Worm (Caenorhabditis elegans): Measurements from ENCODE around the gene crp-1.

crp-1 gene

DNA sequence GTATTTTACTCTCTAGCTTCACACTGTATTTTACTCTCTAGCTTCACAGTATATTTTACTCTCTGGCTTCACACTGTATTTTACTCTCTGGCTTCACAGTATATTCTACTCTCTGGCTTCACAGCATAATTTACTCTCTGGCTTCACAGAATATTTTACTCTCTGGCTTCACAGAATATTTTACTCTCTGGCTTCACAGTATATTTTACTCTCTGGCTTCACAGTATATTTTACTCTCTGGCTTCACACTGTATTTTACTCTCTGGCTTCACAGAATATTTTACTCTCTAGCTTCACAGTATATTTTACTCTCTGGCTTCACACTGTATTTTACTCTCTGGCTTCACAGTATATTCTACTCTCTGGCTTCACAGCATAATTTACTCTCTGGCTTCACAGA, 28.4 kb upstream of the crp-1 start:
- 0 out of 2 replicates have a peak, but pooled peaks have one; percentile 7 for TF ChIP-seq ref-1 (GFP tag; conservative IDR thresholded peaks at IDR 0.05)

DNA sequence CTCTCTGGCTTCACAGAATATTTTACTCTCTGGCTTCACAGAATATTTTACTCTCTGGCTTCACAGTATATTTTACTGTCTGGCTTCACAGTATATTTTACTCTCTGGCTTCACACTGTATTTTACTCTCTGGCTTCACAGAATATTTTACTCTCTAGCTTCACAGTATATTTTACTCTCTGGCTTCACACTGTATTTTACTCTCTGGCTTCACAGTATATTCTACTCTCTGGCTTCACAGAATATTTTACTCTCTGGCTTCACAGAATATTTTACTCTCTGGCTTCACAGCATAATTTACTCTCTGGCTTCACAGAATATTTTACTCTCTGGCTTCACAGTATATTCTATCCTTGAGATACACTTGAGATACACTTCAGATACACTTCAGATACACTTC, 28.0 kb upstream of the crp-1 start:
- TF ChIP-seq klf-2 (GFP tag; conservative IDR thresholded peaks at IDR 0.05) = peak; percentile 89
- TF ChIP-seq flt-1 (GFP tag; IDR thresholded peaks at IDR 0.05) = peak; percentile 90
- TF ChIP-seq ref-1 (GFP tag; conservative IDR thresholded peaks at IDR 0.05) = peak; percentile 61; the same call in 1 of the 2 replicates
- peak; percentile 85 for TF ChIP-seq ztf-23 (GFP tag; IDR thresholded peaks at IDR 0.05)

DNA sequence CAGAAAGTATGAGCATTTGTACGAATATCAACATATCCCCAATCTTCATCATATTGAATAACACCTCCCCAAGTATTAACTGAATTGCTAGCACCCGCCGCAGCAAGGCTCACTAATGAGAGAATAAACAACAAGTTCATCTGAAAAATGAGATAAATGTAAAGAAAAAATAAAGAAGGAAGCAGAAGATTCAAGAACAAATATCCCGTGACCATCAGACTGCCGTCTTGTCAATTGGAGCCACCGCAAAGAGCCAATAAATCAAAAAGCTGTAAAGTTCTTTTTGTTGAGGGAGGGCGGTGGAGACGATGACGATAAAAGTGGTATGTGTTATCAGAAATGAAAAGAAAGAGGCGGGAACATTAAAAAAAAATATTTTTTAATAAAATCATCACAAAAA, 24.9 kb upstream of the crp-1 start, which contains the start of gene Y32F6A.5:
Y32F6A.5 (minus strand) TSS at position 140 of the 400 bp plus-strand sequence.
- no peak for TF ChIP-seq tab-1 (GFP tag; IDR thresholded peaks at IDR 0.05)

DNA sequence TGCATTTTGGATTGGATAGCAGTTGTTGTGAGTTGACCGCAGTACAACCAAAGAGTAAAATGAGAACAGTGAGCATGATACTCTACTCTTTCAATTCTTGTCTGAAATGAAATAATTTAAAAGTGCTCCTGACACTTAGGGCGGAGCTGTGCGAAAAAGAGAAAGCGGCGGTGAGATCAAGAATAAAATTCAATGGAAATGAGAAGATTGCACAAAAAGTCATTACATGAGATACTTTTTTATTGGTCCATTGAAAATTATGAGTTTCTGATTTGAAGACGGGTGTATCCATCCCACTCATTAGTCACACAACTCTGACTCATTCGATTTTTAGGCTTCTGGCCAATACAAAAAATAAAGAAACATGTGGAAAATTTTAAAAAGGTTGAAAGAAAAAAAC, 21.1 kb upstream of the crp-1 start, which contains the start of gene F22E12.1:
F22E12.1 (minus strand) TSS at position 101 of the 400 bp plus-strand sequence.
- TF ChIP-seq ref-1 (GFP tag; conservative IDR thresholded peaks at IDR 0.05) = no peak
- TF ChIP-seq ztf-29 (GFP tag; IDR thresholded peaks at IDR 0.05) = no peak
- no peak for TF ChIP-seq klf-2 (GFP tag; conservative IDR thresholded peaks at IDR 0.05)
- TF ChIP-seq med-1 (GFP tag; optimal IDR thresholded peaks at IDR 0.05; ENCODE audit: insufficient read depth) = no peak
- TF ChIP-seq ztf-23 (GFP tag; IDR thresholded peaks at IDR 0.05) = no peak
- no peak for TF ChIP-seq tab-1 (GFP tag; IDR thresholded peaks at IDR 0.05)
- no peak for TF ChIP-seq flt-1 (GFP tag; IDR thresholded peaks at IDR 0.05)
- TF ChIP-seq cog-1 (tag; optimal IDR thresholded peaks at IDR 0.05) = no peak
- TF ChIP-seq T22C8.4 (GFP tag; IDR thresholded peaks at IDR 0.05) = no peak

DNA sequence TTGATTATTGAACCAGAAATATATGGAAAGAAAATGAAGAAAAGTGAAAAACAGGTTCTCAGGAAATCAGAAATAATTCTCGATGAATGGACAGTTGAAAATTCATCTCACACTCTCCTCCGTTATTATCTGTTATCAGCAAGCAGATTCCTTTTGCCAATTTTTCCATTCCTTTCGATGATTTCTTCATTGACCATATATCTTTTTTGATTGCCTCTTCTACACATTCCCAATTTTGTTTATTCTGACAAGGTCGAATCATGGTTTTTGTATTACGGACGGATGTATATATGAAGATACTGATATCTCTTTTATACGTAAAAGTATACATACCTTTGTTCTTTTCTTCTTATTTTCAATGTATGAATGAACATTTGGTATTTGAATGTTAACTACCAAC, 17.7 kb upstream of the crp-1 start:
- TF ChIP-seq ztf-29 (GFP tag; IDR thresholded peaks at IDR 0.05) = no peak
- no peak for TF ChIP-seq tab-1 (GFP tag; IDR thresholded peaks at IDR 0.05)
- TF ChIP-seq T22C8.4 (GFP tag; IDR thresholded peaks at IDR 0.05) = no peak
- no peak for TF ChIP-seq cog-1 (tag; optimal IDR thresholded peaks at IDR 0.05)
- no peak for TF ChIP-seq ref-1 (GFP tag; conservative IDR thresholded peaks at IDR 0.05)
- TF ChIP-seq ztf-23 (GFP tag; IDR thresholded peaks at IDR 0.05) = no peak
- no peak for TF ChIP-seq klf-2 (GFP tag; conservative IDR thresholded peaks at IDR 0.05)
- no peak for TF ChIP-seq flt-1 (GFP tag; IDR thresholded peaks at IDR 0.05)
- TF ChIP-seq med-1 (GFP tag; optimal IDR thresholded peaks at IDR 0.05; ENCODE audit: insufficient read depth) = no peak

ce11 chrV:10462066-10462465, 16.3 kb upstream of the crp-1 start, which contains the start of gene chw-1:
Gene chw-1, plus strand, starts transcription at chrV:10462282.
- TF ChIP-seq ztf-23 (GFP tag; IDR thresholded peaks at IDR 0.05) (no peak), med-1 (GFP tag; optimal IDR thresholded peaks at IDR 0.05; ENCODE audit: insufficient read depth) (no peak), tab-1 (GFP tag; IDR thresholded peaks at IDR 0.05) (no peak), cog-1 (tag; optimal IDR thresholded peaks at IDR 0.05) (no peak), flt-1 (GFP tag; IDR thresholded peaks at IDR 0.05) (no peak), ref-1 (GFP tag; conservative IDR thresholded peaks at IDR 0.05) (no peak), klf-2 (GFP tag; conservative IDR thresholded peaks at IDR 0.05) (no peak), T22C8.4 (GFP tag; IDR thresholded peaks at IDR 0.05) (no peak), ztf-29 (GFP tag; IDR thresholded peaks at IDR 0.05) (no peak)

- TF ChIP-seq klf-2 (GFP tag; conservative IDR thresholded peaks at IDR 0.05) = no peak
- TF ChIP-seq ztf-23 (GFP tag; IDR thresholded peaks at IDR 0.05) = no peak
- TF ChIP-seq T22C8.4 (GFP tag; IDR thresholded peaks at IDR 0.05) = no peak
- no peak for TF ChIP-seq tab-1 (GFP tag; IDR thresholded peaks at IDR 0.05)
- TF ChIP-seq ref-1 (GFP tag; conservative IDR thresholded peaks at IDR 0.05) = no peak
- TF ChIP-seq med-1 (GFP tag; optimal IDR thresholded peaks at IDR 0.05; ENCODE audit: insufficient read depth) = no peak
- no peak for TF ChIP-seq ztf-29 (GFP tag; IDR thresholded peaks at IDR 0.05)
- no peak for TF ChIP-seq flt-1 (GFP tag; IDR thresholded peaks at IDR 0.05)
- TF ChIP-seq cog-1 (tag; optimal IDR thresholded peaks at IDR 0.05) = no peak
These were observed 15.1 kb upstream of the crp-1 start, which contains the start of gene F22E12.3 for ce11 chrV:10463276-10463675. Gene F22E12.3, minus strand, starts transcription at chrV:10463376.

DNA sequence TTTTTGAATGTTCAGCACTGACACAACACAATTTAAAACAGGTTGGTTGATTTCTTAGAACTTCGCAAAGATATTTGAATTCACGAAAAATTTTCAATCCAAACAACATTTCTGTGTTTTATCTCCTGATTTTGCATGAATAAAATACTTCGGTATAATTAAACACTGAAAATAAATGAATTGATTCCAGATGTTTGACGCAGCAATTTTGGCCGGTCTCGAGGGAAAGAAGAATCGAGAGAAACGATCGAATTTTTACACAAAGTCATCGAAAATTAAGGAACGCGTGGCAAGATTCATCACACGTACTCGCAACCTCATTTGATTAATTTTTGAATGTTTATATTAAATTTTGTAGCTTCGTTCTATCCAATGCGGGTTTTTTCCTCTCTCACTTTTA, 14.2 kb upstream of the crp-1 start:
- TF ChIP-seq ztf-23 (GFP tag; IDR thresholded peaks at IDR 0.05) = no peak
- TF ChIP-seq ref-1 (GFP tag; conservative IDR thresholded peaks at IDR 0.05) = no peak
- no peak for TF ChIP-seq ztf-29 (GFP tag; IDR thresholded peaks at IDR 0.05)
- no peak for TF ChIP-seq cog-1 (tag; optimal IDR thresholded peaks at IDR 0.05)
- no peak for TF ChIP-seq T22C8.4 (GFP tag; IDR thresholded peaks at IDR 0.05)
- TF ChIP-seq tab-1 (GFP tag; IDR thresholded peaks at IDR 0.05) = no peak
- TF ChIP-seq med-1 (GFP tag; optimal IDR thresholded peaks at IDR 0.05; ENCODE audit: insufficient read depth) = no peak

DNA sequence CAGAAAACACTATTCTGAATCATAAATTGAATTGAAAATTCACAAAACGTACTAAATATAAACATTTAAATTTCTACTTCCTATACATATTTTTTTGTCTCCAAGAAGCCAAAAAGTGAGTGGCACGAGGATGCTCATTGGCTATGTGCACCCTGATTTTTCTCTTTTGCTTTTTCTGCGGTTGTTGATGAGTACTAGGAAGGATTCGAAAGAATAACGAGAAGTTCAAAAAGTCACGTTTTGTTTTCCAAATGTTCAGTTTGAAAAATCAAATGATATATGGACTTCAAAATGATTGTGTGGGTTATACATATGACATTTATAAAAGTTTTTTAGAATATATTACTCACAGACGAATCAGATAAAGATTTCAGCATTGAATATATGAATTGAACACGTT, 13.6 kb upstream of the crp-1 start:
- TF ChIP-seq ztf-23 (GFP tag; IDR thresholded peaks at IDR 0.05) (no peak), cog-1 (tag; optimal IDR thresholded peaks at IDR 0.05) (no peak), klf-2 (GFP tag; conservative IDR thresholded peaks at IDR 0.05) (no peak), med-1 (GFP tag; optimal IDR thresholded peaks at IDR 0.05; ENCODE audit: insufficient read depth) (no peak), T22C8.4 (GFP tag; IDR thresholded peaks at IDR 0.05) (no peak), tab-1 (GFP tag; IDR thresholded peaks at IDR 0.05) (no peak), ref-1 (GFP tag; conservative IDR thresholded peaks at IDR 0.05) (no peak), ztf-29 (GFP tag; IDR thresholded peaks at IDR 0.05) (no peak), flt-1 (GFP tag; IDR thresholded peaks at IDR 0.05) (no peak)

- TF ChIP-seq ztf-23 (GFP tag; IDR thresholded peaks at IDR 0.05) = no peak
- no peak for TF ChIP-seq ztf-29 (GFP tag; IDR thresholded peaks at IDR 0.05)
- TF ChIP-seq tab-1 (GFP tag; IDR thresholded peaks at IDR 0.05) = no peak
- TF ChIP-seq med-1 (GFP tag; optimal IDR thresholded peaks at IDR 0.05; ENCODE audit: insufficient read depth) = no peak
- TF ChIP-seq flt-1 (GFP tag; IDR thresholded peaks at IDR 0.05) = no peak
- no peak for TF ChIP-seq ref-1 (GFP tag; conservative IDR thresholded peaks at IDR 0.05)
These were observed 12.9 kb upstream of the crp-1 start for ce11 chrV:10465478-10465877.

Data from whole organism, midembryonic.